Fruit fly (Drosophila melanogaster) whole organism, prepupa: Measurements from ENCODE around the gene CG18731.
A peak's percentile ranks its signal among the peaks of the same experiment; 100 is the strongest.

Experiments
- Blimp-1 ChIP-seq: fragments of 200-800 bp; sonication (Bioruptor generic); optimal IDR thresholded peaks from 3 replicates; lab custom pipeline; 2017; ENCODE audit warnings: missing biosample characterization, missing genetic modification characterization, mild to moderate bottlenecking, moderate library complexity, missing genetic modification reagents
- CG10669 ChIP-seq: fragments of 200-800 bp; sonication (Bioruptor generic); optimal IDR thresholded peaks from 3 replicates; lab custom pipeline; 2018; ENCODE audit warnings: missing biosample characterization, mild to moderate bottlenecking, missing genetic modification characterization, moderate library complexity
- CG11902 ChIP-seq: fragments of 200-800 bp; sonication (Bioruptor generic); optimal IDR thresholded peaks from 3 replicates; lab custom pipeline; 2016; ENCODE audit warnings: missing biosample characterization, missing genetic modification characterization
- CG15336 ChIP-seq: fragments of 200-800 bp; sonication (Bioruptor generic); IDR thresholded peaks from 2 replicates; pipeline ENCODE4 v1.3.6; 2022; ENCODE audit warnings: missing biosample characterization, missing genetic modification characterization
- CG1621 ChIP-seq: fragments of 200-800 bp; sonication (Bioruptor generic); optimal IDR thresholded peaks from 3 replicates; lab custom pipeline; 2018; ENCODE audit warnings: missing biosample characterization, mild to moderate bottlenecking, missing genetic modification characterization
- CG16779 ChIP-seq: fragments of 200-800 bp; sonication (Bioruptor generic); optimal IDR thresholded peaks from 3 replicates; lab custom pipeline; 2017; ENCODE audit warnings: missing biosample characterization, mild to moderate bottlenecking, missing genetic modification characterization
- CG3032 ChIP-seq: fragments of 200-800 bp; optimal IDR thresholded peaks from 2 replicates; lab custom pipeline; 2019; ENCODE audit warnings: missing biosample characterization, mild to moderate bottlenecking, missing genetic modification characterization, moderate library complexity
- CG31627 ChIP-seq: fragments of 200-800 bp; sonication (Bioruptor generic); optimal IDR thresholded peaks from 3 replicates; lab custom pipeline; 2016; ENCODE audit warnings: missing biosample characterization, missing genetic modification characterization
- CG34406 ChIP-seq: fragments of 200-800 bp; sonication (Bioruptor generic); optimal IDR thresholded peaks from 3 replicates; lab custom pipeline; 2016; ENCODE audit warnings: missing biosample characterization, missing genetic modification characterization
- CG3919 ChIP-seq: fragments of 200-800 bp; sonication (Bioruptor generic); optimal IDR thresholded peaks from 3 replicates; lab custom pipeline; 2016; ENCODE audit warnings: missing biosample characterization, missing genetic modification characterization
- CG4318 ChIP-seq: fragments of 200-800 bp; sonication (Bioruptor generic); optimal IDR thresholded peaks from 3 replicates; lab custom pipeline; 2017; ENCODE audit warnings: missing biosample characterization, mild to moderate bottlenecking, missing genetic modification characterization
- CG6163 ChIP-seq: fragments of 200-800 bp; sonication (Bioruptor generic); IDR thresholded peaks from 3 replicates; pipeline ENCODE4 v1.3.6; 2022; ENCODE audit warnings: missing biosample characterization, missing genetic modification characterization
- CG6808 ChIP-seq: fragments of 200-800 bp; sonication (Bioruptor generic); optimal IDR thresholded peaks from 3 replicates; lab custom pipeline; 2017; ENCODE audit warnings: missing biosample characterization, missing genetic modification characterization, mild to moderate bottlenecking, moderate library complexity, missing genetic modification reagents
- CG6854 ChIP-seq: fragments of 200-800 bp; sonication (Bioruptor generic); optimal IDR thresholded peaks from 2 replicates; lab custom pipeline; 2017; ENCODE audit warnings: missing biosample characterization, mild to moderate bottlenecking, missing genetic modification characterization
- CG7368 ChIP-seq: fragments of 200-800 bp; sonication (Bioruptor generic); optimal IDR thresholded peaks from 3 replicates; lab custom pipeline; 2016; ENCODE audit warnings: missing biosample characterization, missing genetic modification characterization
- CG8632 ChIP-seq: fragments of 200-800 bp; sonication (Bioruptor generic); optimal IDR thresholded peaks from 3 replicates; lab custom pipeline; 2016; ENCODE audit warnings: missing biosample characterization, missing genetic modification characterization
- Eip78C ChIP-seq: fragments of 200-800 bp; sonication (Bioruptor generic); peaks from one replicate; lab custom pipeline; 2016; ENCODE audit warnings: missing biosample characterization, missing genetic modification characterization
- Ets21C ChIP-seq: fragments of 200-800 bp; sonication (Bioruptor generic); optimal IDR thresholded peaks from 3 replicates; lab custom pipeline; 2016; ENCODE audit warnings: missing biosample characterization, missing genetic modification characterization
- Gug ChIP-seq: fragments of 200-800 bp; sonication (Bioruptor generic); IDR thresholded peaks from 2 replicates; pipeline ENCODE4 v1.3.6; 2022; ENCODE audit warnings: missing biosample characterization, missing genetic modification characterization
- Hr38 ChIP-seq: sonication (Bioruptor generic); optimal IDR thresholded peaks from 2 replicates; lab custom pipeline; 2016; ENCODE audit warnings: missing biosample characterization, missing genetic modification characterization
- Hr4 ChIP-seq: fragments of 200-800 bp; sonication (Bioruptor generic); optimal IDR thresholded peaks from 3 replicates; lab custom pipeline; 2016; ENCODE audit warnings: missing biosample characterization, missing genetic modification characterization
- Lpt ChIP-seq: fragments of 200-800 bp; sonication (Bioruptor generic); optimal IDR thresholded peaks from 3 replicates; lab custom pipeline; 2016; ENCODE audit warnings: missing biosample characterization, missing genetic modification characterization
- OdsH ChIP-seq: fragments of 200-800 bp; sonication (Bioruptor generic); optimal IDR thresholded peaks from 3 replicates; lab custom pipeline; 2016; ENCODE audit warnings: missing biosample characterization, missing genetic modification characterization
- Smox ChIP-seq: fragments of 200-800 bp; sonication (Bioruptor generic); optimal IDR thresholded peaks from 3 replicates; lab custom pipeline; 2016; ENCODE audit warnings: missing biosample characterization, missing genetic modification characterization
- Sox102F ChIP-seq: fragments of 200-800 bp; sonication (Bioruptor generic); optimal IDR thresholded peaks from 2 replicates; lab custom pipeline; 2016; ENCODE audit warnings: missing biosample characterization, mild to moderate bottlenecking, missing genetic modification characterization
- Sox15 ChIP-seq: fragments of 200-800 bp; sonication (Bioruptor generic); optimal IDR thresholded peaks from 3 replicates; lab custom pipeline; 2016; ENCODE audit warnings: missing biosample characterization, missing genetic modification characterization
- achi ChIP-seq: fragments of 200-800 bp; sonication (Bioruptor generic); optimal IDR thresholded peaks from 3 replicates; lab custom pipeline; 2016; ENCODE audit warnings: missing biosample characterization, missing genetic modification characterization
- acj6 ChIP-seq: fragments of 200-800 bp; sonication (Bioruptor generic); optimal IDR thresholded peaks from 3 replicates; lab custom pipeline; 2016; ENCODE audit warnings: missing biosample characterization, missing genetic modification characterization
- cyc ChIP-seq: fragments of 200-800 bp; sonication (Bioruptor generic); optimal IDR thresholded peaks from 3 replicates; lab custom pipeline; 2016; ENCODE audit warnings: missing biosample characterization, missing genetic modification characterization
- dac ChIP-seq: fragments of 200-800 bp; sonication (Bioruptor generic); optimal IDR thresholded peaks from 2 replicates; lab custom pipeline; 2017; ENCODE audit warnings: missing biosample characterization, mild to moderate bottlenecking, missing genetic modification characterization
- dsx ChIP-seq: fragments of 200-800 bp; optimal IDR thresholded peaks from 3 replicates; lab custom pipeline; 2019; ENCODE audit warnings: missing biosample characterization, mild to moderate bottlenecking, missing genetic modification characterization, moderate library complexity; ENCODE audit not compliant: poor library complexity, severe bottlenecking
- eg ChIP-seq: fragments of 200-800 bp; sonication (Bioruptor generic); IDR thresholded peaks from 3 replicates; pipeline ENCODE4 v1.3.6; 2022; ENCODE audit warnings: missing biosample characterization, missing genetic modification characterization
- fkh ChIP-seq: fragments of 200-800 bp; sonication (Bioruptor generic); optimal IDR thresholded peaks from 3 replicates; lab custom pipeline; 2017; ENCODE audit warnings: missing biosample characterization, mild to moderate bottlenecking, missing genetic modification characterization, moderate library complexity
- lz ChIP-seq: fragments of 200-800 bp; sonication (Bioruptor generic); optimal IDR thresholded peaks from 3 replicates; lab custom pipeline; 2016; ENCODE audit warnings: missing biosample characterization, missing genetic modification characterization
- net ChIP-seq: fragments of 200-800 bp; sonication (Bioruptor generic); optimal IDR thresholded peaks from 3 replicates; lab custom pipeline; 2016; ENCODE audit warnings: missing biosample characterization, missing genetic modification characterization
- pdm3 ChIP-seq: fragments of 200-800 bp; sonication (Bioruptor generic); optimal IDR thresholded peaks from 3 replicates; lab custom pipeline; 2016; ENCODE audit warnings: missing biosample characterization, missing genetic modification characterization
- salr ChIP-seq, 2 experiments: fragments of 200-800 bp; sonication (Bioruptor generic); optimal IDR thresholded peaks; 3 replicates each; lab custom pipeline; 2016 to 2018; ENCODE audit warnings: missing biosample characterization in 2 of 2, missing genetic modification characterization in 2 of 2, mild to moderate bottlenecking in 1 of 2
- spab ChIP-seq: fragments of 200-800 bp; sonication (Bioruptor generic); optimal IDR thresholded peaks from 2 replicates; lab custom pipeline; 2017; ENCODE audit warnings: missing biosample characterization, mild to moderate bottlenecking, missing genetic modification characterization, missing genetic modification reagents
- ss ChIP-seq, 2 experiments: fragments of 200-800 bp; sonication (Bioruptor generic); optimal IDR thresholded peaks; 2 replicates in 1 of 2; 3 replicates in 1 of 2; lab custom pipeline; 2017 to 2018; ENCODE audit warnings: mild to moderate bottlenecking in 2 of 2, missing biosample characterization in 2 of 2, missing genetic modification characterization in 2 of 2, moderate library complexity in 1 of 2
- svp ChIP-seq: fragments of 200-800 bp; sonication (Bioruptor generic); peaks from one replicate; lab custom pipeline; 2016; ENCODE audit warnings: missing biosample characterization, missing genetic modification characterization
- vri ChIP-seq: fragments of 200-800 bp; sonication (Bioruptor generic); optimal IDR thresholded peaks from 3 replicates; lab custom pipeline; 2016; ENCODE audit warnings: missing biosample characterization, mild to moderate bottlenecking, missing genetic modification characterization

Gene CG18731

dm6 chr3R:29758129-29758733 is 33.4 kb downstream of the CG18731 start (continued):
- peak; percentile 68 for TF ChIP-seq CG3919 (GFP tag; lab: Kevin White, UChicago)
- no peak for TF ChIP-seq Blimp-1 (GFP tag; lab: Kevin White, UChicago)
- no peak for TF ChIP-seq fkh (GFP tag; lab: Kevin White, UChicago)
- TF ChIP-seq Sox15 (GFP tag; lab: Kevin White, UChicago) = no peak
- no peak for TF ChIP-seq CG16779 (tag; lab: Kevin White, UChicago)
- TF ChIP-seq dsx (GFP tag; lab: Kevin White, UChicago) = peak; percentile 77
- peak; percentile 38 for TF ChIP-seq Lpt (GFP tag; lab: Kevin White, UChicago)
- TF ChIP-seq CG1621 (tag; lab: Kevin White, UChicago) = peak; percentile 1
- TF ChIP-seq CG10669 (GFP tag; lab: Kevin White, UChicago) = peak; percentile 41
- peak; percentile 34 for TF ChIP-seq CG11902 (GFP tag; lab: Kevin White, UChicago)
- peak; percentile 43 for TF ChIP-seq CG31627 (GFP tag; lab: Kevin White, UChicago)
- no peak for TF ChIP-seq Ets21C
- TF ChIP-seq Hr38 (GFP tag; lab: Kevin White, UChicago) = no peak
- TF ChIP-seq achi (GFP tag; lab: Kevin White, UChicago) = peak; percentile 63
- TF ChIP-seq CG6163 (GFP tag; lab: Robert Waterston, UW) = peak; percentile 85
- TF ChIP-seq CG4318 (GFP tag; lab: Kevin White, UChicago) = peak; percentile 57
- TF ChIP-seq CG15336 = peak; percentile 88
- TF ChIP-seq Sox102F (GFP tag; lab: Kevin White, UChicago) = peak; percentile 36
- peak; percentile 23 for TF ChIP-seq spab (GFP tag; lab: Kevin White, UChicago)
- TF ChIP-seq acj6 (GFP tag; lab: Kevin White, UChicago) = peak; percentile 59
- TF ChIP-seq pdm3 (GFP tag; lab: Kevin White, UChicago) = peak; percentile 71
- peak; percentile 39 for TF ChIP-seq lz
- no peak for TF ChIP-seq vri (GFP tag; lab: Kevin White, UChicago)
- no peak for TF ChIP-seq CG6854 (GFP tag; lab: Kevin White, UChicago)
- peak; percentile 36 for TF ChIP-seq dac (GFP tag; lab: Kevin White, UChicago)
- peak; percentile 63 for TF ChIP-seq svp (GFP tag; lab: Kevin White, UChicago)
- TF ChIP-seq CG3032 = peak; percentile 26
- TF ChIP-seq net (GFP tag; lab: Kevin White, UChicago) = peak; percentile 49
- TF ChIP-seq Eip78C (GFP tag; lab: Kevin White, UChicago) = peak; percentile 80
- peak; percentile 16 for TF ChIP-seq CG6808 (GFP tag; lab: Kevin White, UChicago)
- peak; percentile 79 for TF ChIP-seq Hr4 (GFP tag; lab: Kevin White, UChicago)
- TF ChIP-seq salr (GFP tag; optimal IDR thresholded peaks at IDR 0.05; lab: Kevin White, UChicago) = peak in 1 of 2 experiments; percentile 11

dm6 chr3R:29758734-29759131 is 33.9 kb downstream of the CG18731 start:
- TF ChIP-seq salr (GFP tag; optimal IDR thresholded peaks at IDR 0.05; lab: Kevin White, UChicago) (no peak), Ets21C (no peak), CG7368 (no peak), CG8632 (no peak), vri (GFP tag; lab: Kevin White, UChicago) (no peak)

dm6 chr3R:29760042-29760441 is 35.2 kb downstream of the CG18731 start:
- no peak for TF ChIP-seq net (GFP tag; lab: Kevin White, UChicago)
- TF ChIP-seq ss (GFP tag; optimal IDR thresholded peaks at IDR 0.05; lab: Kevin White, UChicago) = no peak
- TF ChIP-seq dsx (GFP tag; lab: Kevin White, UChicago) = no peak
- no peak for TF ChIP-seq cyc (GFP tag; lab: Kevin White, UChicago)
- TF ChIP-seq CG3919 (GFP tag; lab: Kevin White, UChicago) = peak; percentile 17
- peak; percentile 22 for TF ChIP-seq OdsH
- TF ChIP-seq CG34406 (GFP tag; lab: Kevin White, UChicago) = no peak
- TF ChIP-seq lz = no peak
- TF ChIP-seq Hr4 (GFP tag; lab: Kevin White, UChicago) = no peak
- no peak for TF ChIP-seq Gug (GFP tag; lab: Robert Waterston, UW)
- TF ChIP-seq CG6808 (GFP tag; lab: Kevin White, UChicago) = peak; percentile 9
- no peak for TF ChIP-seq CG4318 (GFP tag; lab: Kevin White, UChicago)
- TF ChIP-seq Smox (GFP tag; lab: Kevin White, UChicago) = no peak
- TF ChIP-seq CG10669 (GFP tag; lab: Kevin White, UChicago) = no peak
- TF ChIP-seq spab (GFP tag; lab: Kevin White, UChicago) = no peak
- no peak for TF ChIP-seq CG1621 (tag; lab: Kevin White, UChicago)
- no peak for TF ChIP-seq salr (GFP tag; optimal IDR thresholded peaks at IDR 0.05; lab: Kevin White, UChicago)
- TF ChIP-seq eg (GFP tag; lab: Robert Waterston, UW) = no peak
- TF ChIP-seq CG3032 = peak; percentile 2
- TF ChIP-seq, all 60 proteins: peak for 4
